Worm (Caenorhabditis elegans) whole organism, mixed stage, embryonic: ENCODE results near the gene T13F2.6.

Experiments
- ceh-39 ChIP-seq: fragments of 150-350 bp; optimal IDR thresholded peaks from 2 replicates; lab custom pipeline; 2014; ENCODE audit warnings: missing biosample characterization, missing genetic modification characterization
- ces-1 ChIP-seq: fragments of 150-350 bp; optimal IDR thresholded peaks from 2 replicates; lab custom pipeline; 2014; ENCODE audit warnings: missing biosample characterization, missing genetic modification reagents, missing genetic modification characterization
- cnd-1 ChIP-seq: fragments of 200-800 bp; sonication (Bioruptor generic); optimal IDR thresholded peaks from 2 replicates; lab custom pipeline; 2018; ENCODE audit warnings: mild to moderate bottlenecking, missing genetic modification characterization, missing compliant biosample characterization
- elt-1 ChIP-seq: sonication (generic microtip); optimal IDR thresholded peaks from 2 replicates; lab custom pipeline; 2017; ENCODE audit warnings: missing genetic modification characterization, mild to moderate bottlenecking, missing compliant biosample characterization, antibody characterized with exemption, moderate library complexity, borderline replicate concordance; ENCODE audit not compliant: insufficient read depth
- lsy-2 ChIP-seq: fragments of 150-350 bp; optimal IDR thresholded peaks from 2 replicates; lab custom pipeline; 2014; ENCODE audit warnings: missing biosample characterization, missing genetic modification characterization
- nhr-2 ChIP-seq: fragments of 150-350 bp; optimal IDR thresholded peaks from 2 replicates; lab custom pipeline; 2014; ENCODE audit warnings: missing biosample characterization, missing genetic modification characterization
- nhr-237 ChIP-seq: fragments of 150-350 bp; optimal IDR thresholded peaks from 2 replicates; lab custom pipeline; 2014; ENCODE audit warnings: missing biosample characterization, missing genetic modification characterization
- nhr-28 ChIP-seq: fragments of 150-350 bp; optimal IDR thresholded peaks from 2 replicates; lab custom pipeline; 2014; ENCODE audit warnings: missing biosample characterization, missing genetic modification characterization
- pha-4 ChIP-seq: fragments of 150-350 bp; optimal IDR thresholded peaks from 2 replicates; lab custom pipeline; 2018; ENCODE audit warnings: missing biosample characterization, missing genetic modification reagents, missing genetic modification characterization
- zip-8 ChIP-seq: fragments of 150-350 bp; optimal IDR thresholded peaks from 2 replicates; lab custom pipeline; 2014; ENCODE audit warnings: missing biosample characterization, missing genetic modification characterization
- ztf-11 ChIP-seq: fragments of 150-350 bp; optimal IDR thresholded peaks from 2 replicates; lab custom pipeline; 2014; ENCODE audit warnings: missing biosample characterization, missing genetic modification characterization

DNA sequence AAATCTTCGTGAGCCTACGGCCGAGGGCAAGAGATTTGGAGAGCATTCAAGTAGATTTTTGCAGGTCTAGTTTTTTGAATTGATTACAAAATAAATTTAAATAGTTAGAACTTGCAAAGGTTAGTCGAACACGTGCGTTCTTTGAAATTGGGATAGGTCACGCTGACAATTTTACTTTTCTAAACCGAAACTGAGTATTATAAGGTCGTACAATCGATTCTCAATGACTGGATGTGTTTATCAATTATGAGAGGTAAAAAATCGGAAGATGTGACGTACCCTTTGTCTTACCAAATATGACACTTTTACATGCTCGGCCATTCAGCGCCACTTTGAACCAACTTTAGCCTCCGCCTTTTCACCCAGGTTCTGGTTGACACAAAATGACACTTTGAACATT is 31.4 kb upstream of the T13F2.6 start, which contains the start of gene C28D4.5:
- TF ChIP-seq nhr-237 (tag; lab: Kevin White, UChicago) = no peak
- TF ChIP-seq pha-4 (tag; lab: Kevin White, UChicago) = no peak
- TF ChIP-seq zip-8 (tag; lab: Kevin White, UChicago) = no peak
- no peak for TF ChIP-seq ces-1 (GFP tag; lab: Kevin White, UChicago)
- no peak for TF ChIP-seq ztf-11 (tag; lab: Kevin White, UChicago)
- TF ChIP-seq nhr-28 (tag; lab: Kevin White, UChicago) = no peak
- TF ChIP-seq cnd-1 (tag; lab: Kevin White, UChicago) = no peak
- no peak for TF ChIP-seq nhr-2 (tag; lab: Kevin White, UChicago)
- TF ChIP-seq lsy-2 (tag; lab: Kevin White, UChicago) = no peak
- no peak for TF ChIP-seq ceh-39
- no peak for TF ChIP-seq elt-1 (tag; lab: Kevin White, UChicago)
